Worm (Caenorhabditis elegans): ENCODE results near the gene pdha-1.
A peak's percentile ranks its signal among the peaks of the same experiment; 100 is the strongest.

pdha-1 gene

ce11 chrII:8073222-8073621, 7.1 kb downstream of the pdha-1 start, which contains the start of gene gpcp-2:
Gene gpcp-2 (minus strand): TSS chrII:8073374.
- TF ChIP-seq zfp-2 (tag; optimal IDR thresholded peaks at IDR 0.05) (no peak), dve-1 (tag; optimal IDR thresholded peaks at IDR 0.05; ENCODE audit: insufficient read depth) (peak; percentile 48), pqm-1 (tag; optimal IDR thresholded peaks at IDR 0.05) (peak; percentile 66), hlh-11 (tag; optimal IDR thresholded peaks at IDR 0.05) (no peak), dmd-6 (GFP tag; IDR thresholded peaks at IDR 0.05) (peak; percentile 45), daf-16 (GFP tag; optimal IDR thresholded peaks at IDR 0.05) (no peak), daf-16 (tag; optimal IDR thresholded peaks at IDR 0.05) (peak; percentile 29)

- TF ChIP-seq lin-29 (GFP tag; IDR thresholded peaks at IDR 0.05) (no peak), dve-1 (tag; optimal IDR thresholded peaks at IDR 0.05; ENCODE audit: insufficient read depth) (peak; percentile 77), dmd-6 (GFP tag; IDR thresholded peaks at IDR 0.05) (peak; percentile 36; the same call in 1 of the 2 replicates), nhr-10 (tag; optimal IDR thresholded peaks at IDR 0.05) (no peak), hlh-11 (tag; optimal IDR thresholded peaks at IDR 0.05) (peak; percentile 38), php-3 (GFP tag; IDR thresholded peaks at IDR 0.05) (0 out of 2 replicates have a peak, but pooled peaks have one; percentile 31), ceh-28 (tag; optimal IDR thresholded peaks at IDR 0.05) (no peak), nhr-28 (tag; optimal IDR thresholded peaks at IDR 0.05) (peak; percentile 7), daf-16 (GFP tag; optimal IDR thresholded peaks at IDR 0.05) (no peak), daf-16 (tag; optimal IDR thresholded peaks at IDR 0.05) (peak; percentile 91), T26A8.4 (GFP tag; IDR thresholded peaks at IDR 0.05) (no peak), hlh-30 (tag; optimal IDR thresholded peaks at IDR 0.05; ENCODE audit: insufficient read depth) (peak; percentile 2)
Observed at ce11 chrII:8074058-8074457, 8.0 kb downstream of the pdha-1 start.

- TF ChIP-seq ZK337.2 (GFP tag; IDR thresholded peaks at IDR 0.05), result peak; percentile 63; the same call in 1 of the 2 replicates
- 0 out of 2 replicates have a peak, but pooled peaks have one; percentile 40 for TF ChIP-seq lin-29 (GFP tag; IDR thresholded peaks at IDR 0.05)
- TF ChIP-seq tag-97 (GFP tag; IDR thresholded peaks at IDR 0.05), result no peak
- 0 out of 2 replicates have a peak, but pooled peaks have one; percentile 53 for TF ChIP-seq nhr-41 (GFP tag; IDR thresholded peaks at IDR 0.05)
- peak; percentile 76 for TF ChIP-seq nhr-6 (tag; optimal IDR thresholded peaks at IDR 0.05)
- TF ChIP-seq nhr-77 (tag; optimal IDR thresholded peaks at IDR 0.05), result peak; percentile 35
- TF ChIP-seq snpc-4 (tag; optimal IDR thresholded peaks at IDR 0.05), result peak; percentile 12
- TF ChIP-seq vab-7 (GFP tag; IDR thresholded peaks at IDR 0.05), result peak; percentile 80
- no peak for TF ChIP-seq ztf-11 (tag; optimal IDR thresholded peaks at IDR 0.05)
- TF ChIP-seq duxl-1 (tag; optimal IDR thresholded peaks at IDR 0.05; ENCODE audit: poor library complexity), result peak; percentile 92
- TF ChIP-seq lin-13 (GFP tag; optimal IDR thresholded peaks at IDR 0.05), result peak; percentile 73
- TF ChIP-seq nhr-76 (tag; optimal IDR thresholded peaks at IDR 0.05), result no peak
- TF ChIP-seq madf-5 (GFP tag; IDR thresholded peaks at IDR 0.05), result peak in 1 of 2 experiments; percentile 81; a peak in 1 of 4 replicates
- no peak for TF ChIP-seq skn-1 (tag; optimal IDR thresholded peaks at IDR 0.05)
- no peak for TF ChIP-seq zip-2 (tag; optimal IDR thresholded peaks at IDR 0.05)
- TF ChIP-seq F44E2.7 (GFP tag; IDR thresholded peaks at IDR 0.05), result 0 out of 2 replicates have a peak, but pooled peaks have one; percentile 66
- TF ChIP-seq saeg-2 (GFP tag; IDR thresholded peaks at IDR 0.05), result 0 out of 2 replicates have a peak, but pooled peaks have one; percentile 13
- peak in 1 of 2 experiments; percentile 78 for TF ChIP-seq lsy-2 (tag; optimal IDR thresholded peaks at IDR 0.05)
- peak; percentile 73 for TF ChIP-seq spr-1 (tag; optimal IDR thresholded peaks at IDR 0.05)
- peak; percentile 82 for TF ChIP-seq gei-8 (GFP tag; optimal IDR thresholded peaks at IDR 0.05)
- peak; percentile 79 for TF ChIP-seq nhr-48 (tag; optimal IDR thresholded peaks at IDR 0.05)
- TF ChIP-seq nhr-11 (tag; optimal IDR thresholded peaks at IDR 0.05), result no peak
- TF ChIP-seq unc-130 (GFP tag; optimal IDR thresholded peaks at IDR 0.05), result peak; percentile 40
- no peak for TF ChIP-seq ceh-82 (tag; optimal IDR thresholded peaks at IDR 0.05)
- TF ChIP-seq daf-19 (GFP tag; conservative IDR thresholded peaks at IDR 0.05), result peak; percentile 68; the same call in 1 of the 2 replicates
- TF ChIP-seq zfp-3 (GFP tag; conservative IDR thresholded peaks at IDR 0.05), result peak; percentile 62; the same call in 1 of the 2 replicates
- no peak for TF ChIP-seq lin-15B (tag; optimal IDR thresholded peaks at IDR 0.05)
- 0 out of 2 replicates have a peak, but pooled peaks have one; percentile 56 for TF ChIP-seq Y105C5A.15 (GFP tag; IDR thresholded peaks at IDR 0.05)
- TF ChIP-seq unc-62 (GFP tag; optimal IDR thresholded peaks at IDR 0.05 in 1 of 2), result no peak
- no peak for TF ChIP-seq unc-62 (tag; optimal IDR thresholded peaks at IDR 0.05)
- TF ChIP-seq madf-9 (GFP tag; conservative IDR thresholded peaks at IDR 0.05), result peak; percentile 68; the same call in 1 of the 2 replicates
- peak; percentile 83 for TF ChIP-seq mep-1 (tag; optimal IDR thresholded peaks at IDR 0.05)
- peak; percentile 94 for TF ChIP-seq hlh-11 (tag; optimal IDR thresholded peaks at IDR 0.05)
- TF ChIP-seq snpc-1.2 (GFP tag; IDR thresholded peaks at IDR 0.05), result no peak
- no peak for TF ChIP-seq ceh-62 (tag; optimal IDR thresholded peaks at IDR 0.05)
- peak; percentile 88 for TF ChIP-seq hlh-30 (tag; optimal IDR thresholded peaks at IDR 0.05; ENCODE audit: insufficient read depth)
Observed at ce11 chrII:8075324-8075810, 9.3 kb downstream of the pdha-1 start, which contains the start of gene K02C4.2. Gene K02C4.2 (plus strand): TSS chrII:8075760.
